Worm (Caenorhabditis elegans) whole organism, midembryonic: Measurements from ENCODE around the gene yif-1.

Experiments
- cog-1 ChIP-seq: sonication (generic microtip); optimal IDR thresholded peaks from 2 replicates; lab custom pipeline; 2016; ENCODE audit warnings: missing genetic modification characterization, missing compliant biosample characterization
- flt-1 ChIP-seq: fragments of 200-800 bp; sonication (Bioruptor generic); IDR thresholded peaks from 2 replicates; pipeline ENCODE4 v1.3.6; 2022; ENCODE audit warnings: missing genetic modification characterization, missing compliant biosample characterization
- ref-1 ChIP-seq: fragments of 200-800 bp; sonication (Bioruptor generic); conservative IDR thresholded peaks from 2 replicates; pipeline ENCODE4 v1.3.6; 2022; ENCODE audit warnings: missing genetic modification reagents, missing genetic modification characterization, missing compliant biosample characterization
- tab-1 ChIP-seq: fragments of 200-800 bp; sonication (Bioruptor generic); IDR thresholded peaks from 2 replicates; pipeline ENCODE4 v1.3.6; 2022; ENCODE audit warnings: missing genetic modification characterization, missing compliant biosample characterization
- ztf-23 ChIP-seq: fragments of 200-800 bp; sonication (Bioruptor generic); IDR thresholded peaks from 2 replicates; pipeline ENCODE4 v1.3.6; 2022; ENCODE audit warnings: missing genetic modification reagents, missing genetic modification characterization, missing compliant biosample characterization
- ztf-29 ChIP-seq: fragments of 200-800 bp; sonication (Bioruptor generic); IDR thresholded peaks from 2 replicates; pipeline ENCODE4 v1.3.6; 2022; ENCODE audit warnings: missing genetic modification reagents, missing genetic modification characterization, missing compliant biosample characterization

- no peak for TF ChIP-seq ref-1 (GFP tag; lab: Robert Waterston, UW)
- TF ChIP-seq ztf-23 (GFP tag; lab: Robert Waterston, UW), result no peak
- no peak for TF ChIP-seq flt-1 (GFP tag; lab: Robert Waterston, UW)
- no peak for TF ChIP-seq cog-1 (tag; lab: Kevin White, UChicago)
- TF ChIP-seq tab-1 (GFP tag; lab: Robert Waterston, UW), result no peak
- TF ChIP-seq ztf-29, result no peak
Observed at ce11 chrV:10065679-10066078, 11.0 kb upstream of the yif-1 start.
